Worm (Caenorhabditis elegans) whole organism, L3 larva: ENCODE data around the gene F46E10.18.

Source experiments
- ZK546.5 ChIP-seq: sonication (generic microtip); optimal IDR thresholded peaks from 2 replicates; lab custom pipeline; 2017; ENCODE audit warnings: missing biosample characterization, missing genetic modification characterization
- aly-2 ChIP-seq: fragments of 150-350 bp; optimal IDR thresholded peaks from 2 replicates; lab custom pipeline; 2014; ENCODE audit warnings: missing biosample characterization, missing genetic modification characterization
- ceh-16 ChIP-seq: sonication (generic microtip); optimal IDR thresholded peaks from 2 replicates; lab custom pipeline; 2017; ENCODE audit warnings: missing biosample characterization, missing genetic modification characterization
- ceh-9 ChIP-seq: sonication (generic microtip); optimal IDR thresholded peaks from 2 replicates; lab custom pipeline; 2018; ENCODE audit warnings: missing biosample characterization, missing genetic modification characterization
- egl-27 ChIP-seq: sonication (generic microtip); optimal IDR thresholded peaks from 4 replicates; lab custom pipeline; 2017; ENCODE audit warnings: missing biosample characterization, missing genetic modification reagents, missing genetic modification characterization
- egl-5 ChIP-seq: fragments of 150-350 bp; optimal IDR thresholded peaks from 2 replicates; lab custom pipeline; 2017; ENCODE audit warnings: missing biosample characterization, missing genetic modification reagents, missing genetic modification characterization, inconsistent platforms
- elt-1 ChIP-seq: fragments of 150-350 bp; optimal IDR thresholded peaks from 2 replicates; lab custom pipeline; 2014; ENCODE audit warnings: missing biosample characterization, missing genetic modification characterization
- elt-2 ChIP-seq: sonication (generic microtip); optimal IDR thresholded peaks from 2 replicates; lab custom pipeline; 2016; ENCODE audit warnings: missing genetic modification reagents, mild to moderate bottlenecking, missing genetic modification characterization, missing compliant biosample characterization
- fkh-10 ChIP-seq: sonication (generic microtip); optimal IDR thresholded peaks from 2 replicates; lab custom pipeline; 2017; ENCODE audit warnings: missing biosample characterization, missing genetic modification reagents, missing genetic modification characterization
- fos-1 ChIP-seq: fragments of 150-350 bp; optimal IDR thresholded peaks from 2 replicates; lab custom pipeline; 2014; ENCODE audit warnings: missing biosample characterization, missing genetic modification characterization
- hmg-11 ChIP-seq: sonication (generic microtip); optimal IDR thresholded peaks from 2 replicates; lab custom pipeline; 2016; ENCODE audit warnings: missing genetic modification characterization, missing compliant biosample characterization
- jun-1 ChIP-seq: fragments of 150-350 bp; optimal IDR thresholded peaks from 2 replicates; lab custom pipeline; 2014; ENCODE audit warnings: missing biosample characterization, missing genetic modification reagents, missing genetic modification characterization
- lin-39 ChIP-seq: fragments of 150-350 bp; optimal IDR thresholded peaks from 2 replicates; lab custom pipeline; 2018; ENCODE audit warnings: missing biosample characterization, missing genetic modification reagents, missing genetic modification characterization
- lsy-12 ChIP-seq: sonication (generic microtip); optimal IDR thresholded peaks from 2 replicates; lab custom pipeline; 2016; ENCODE audit warnings: mild to moderate bottlenecking, missing genetic modification characterization, missing compliant biosample characterization
- nfya-1 ChIP-seq: sonication (generic microtip); optimal IDR thresholded peaks from 2 replicates; lab custom pipeline; 2017; ENCODE audit warnings: missing genetic modification characterization, mild to moderate bottlenecking, missing compliant biosample characterization, antibody characterized with exemption, moderate library complexity; ENCODE audit not compliant: insufficient read depth
- nhr-12 ChIP-seq: fragments of 150-350 bp; optimal IDR thresholded peaks from 2 replicates; lab custom pipeline; 2014; ENCODE audit warnings: missing biosample characterization, missing genetic modification characterization
- nhr-23 ChIP-seq: fragments of 150-350 bp; optimal IDR thresholded peaks from 2 replicates; lab custom pipeline; 2014; ENCODE audit warnings: missing biosample characterization, missing genetic modification reagents, missing genetic modification characterization
- nhr-237 ChIP-seq: fragments of 150-350 bp; optimal IDR thresholded peaks from 2 replicates; lab custom pipeline; 2014; ENCODE audit warnings: missing biosample characterization, missing genetic modification characterization
- nhr-25 ChIP-seq: sonication (generic microtip); optimal IDR thresholded peaks from 2 replicates; lab custom pipeline; 2017; ENCODE audit warnings: missing biosample characterization, missing genetic modification characterization
- nhr-43 ChIP-seq: sonication (generic microtip); optimal IDR thresholded peaks from 2 replicates; lab custom pipeline; 2016; ENCODE audit warnings: mild to moderate bottlenecking, missing genetic modification characterization, missing compliant biosample characterization; ENCODE audit not compliant: poor library complexity, severe bottlenecking
- nhr-67 ChIP-seq: fragments of 150-350 bp; optimal IDR thresholded peaks from 2 replicates; lab custom pipeline; 2014; ENCODE audit warnings: missing biosample characterization, missing genetic modification characterization
- nhr-77 ChIP-seq: fragments of 150-350 bp; optimal IDR thresholded peaks from 2 replicates; lab custom pipeline; 2014; ENCODE audit warnings: missing biosample characterization, missing genetic modification characterization
- pha-4 ChIP-seq: fragments of 150-350 bp; optimal IDR thresholded peaks from 2 replicates; lab custom pipeline; 2014; ENCODE audit warnings: missing biosample characterization, missing genetic modification reagents, missing genetic modification characterization
- pqm-1 ChIP-seq: fragments of 150-350 bp; optimal IDR thresholded peaks from 2 replicates; lab custom pipeline; 2017; ENCODE audit warnings: missing biosample characterization, missing genetic modification characterization, inconsistent platforms
- sea-2 ChIP-seq: fragments of 150-350 bp; sonication (generic microtip); optimal IDR thresholded peaks from 4 replicates; lab custom pipeline; 2014; ENCODE audit warnings: missing biosample characterization, missing genetic modification reagents, missing genetic modification characterization
- snpc-4 ChIP-seq: fragments of 150-350 bp; optimal IDR thresholded peaks from 2 replicates; lab custom pipeline; 2014; ENCODE audit warnings: missing biosample characterization, missing genetic modification characterization
- tbx-2 ChIP-seq: sonication (generic microtip); optimal IDR thresholded peaks from 2 replicates; lab custom pipeline; 2016; ENCODE audit warnings: mild to moderate bottlenecking, missing genetic modification characterization, missing compliant biosample characterization
- unc-39 ChIP-seq: sonication (generic microtip); optimal IDR thresholded peaks from 4 replicates; lab custom pipeline; 2017; ENCODE audit warnings: missing biosample characterization, missing genetic modification characterization
- zag-1 ChIP-seq: fragments of 150-350 bp; optimal IDR thresholded peaks from 2 replicates; lab custom pipeline; 2014; ENCODE audit warnings: missing biosample characterization, missing genetic modification characterization
- ztf-11 ChIP-seq: fragments of 150-350 bp; optimal IDR thresholded peaks from 2 replicates; lab custom pipeline; 2014; ENCODE audit warnings: missing biosample characterization, missing genetic modification characterization

F46E10.18 gene

DNA sequence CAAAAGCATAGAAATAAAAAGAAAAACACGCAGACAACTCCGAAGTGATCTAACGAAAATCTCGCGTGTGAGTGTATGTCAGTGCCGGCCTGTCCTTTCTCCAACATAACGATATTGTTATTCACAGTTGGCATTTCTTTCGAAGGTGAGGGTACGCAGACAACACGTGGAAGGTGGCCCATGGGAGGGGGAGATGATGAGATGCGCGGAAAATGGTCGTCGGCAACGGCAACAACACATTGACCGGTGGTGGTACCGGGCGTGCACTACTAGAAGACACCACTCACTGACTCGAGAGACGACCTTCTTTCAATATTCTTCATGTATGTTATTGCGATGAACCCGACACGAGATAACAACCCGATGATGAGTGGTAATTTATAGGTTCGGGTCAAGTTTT lies 24.2 kb downstream of the F46E10.18 start:
- no peak for TF ChIP-seq pha-4 (tag; lab: Kevin White, UChicago)
- TF ChIP-seq egl-5 (tag; lab: Kevin White, UChicago) = no peak
- TF ChIP-seq nhr-77 = no peak
- TF ChIP-seq nhr-67 (tag; lab: Kevin White, UChicago) = no peak
- TF ChIP-seq elt-2 (tag; lab: Kevin White, UChicago) = no peak
- TF ChIP-seq ztf-11 (tag; lab: Kevin White, UChicago) = no peak
- TF ChIP-seq aly-2 = no peak
- no peak for TF ChIP-seq zag-1 (tag; lab: Kevin White, UChicago)
- TF ChIP-seq ceh-16 (tag; lab: Kevin White, UChicago) = no peak
- TF ChIP-seq nfya-1 (tag; lab: Kevin White, UChicago) = no peak
- no peak for TF ChIP-seq nhr-237 (tag; lab: Kevin White, UChicago)
- no peak for TF ChIP-seq unc-39
- TF ChIP-seq fkh-10 (GFP tag; lab: Kevin White, UChicago) = no peak
- TF ChIP-seq nhr-43 (tag; lab: Kevin White, UChicago) = no peak
- TF ChIP-seq ZK546.5 (tag; lab: Kevin White, UChicago) = no peak
- peak; percentile 6 for TF ChIP-seq nhr-23 (tag; lab: Kevin White, UChicago)
- TF ChIP-seq nhr-12 (tag; lab: Kevin White, UChicago) = no peak
- TF ChIP-seq nhr-25 (tag; lab: Kevin White, UChicago) = peak; percentile 41
- TF ChIP-seq snpc-4 = no peak
- peak; percentile 9 for TF ChIP-seq lsy-12 (tag; lab: Kevin White, UChicago)
- TF ChIP-seq, all 47 proteins: peak for 3

DNA sequence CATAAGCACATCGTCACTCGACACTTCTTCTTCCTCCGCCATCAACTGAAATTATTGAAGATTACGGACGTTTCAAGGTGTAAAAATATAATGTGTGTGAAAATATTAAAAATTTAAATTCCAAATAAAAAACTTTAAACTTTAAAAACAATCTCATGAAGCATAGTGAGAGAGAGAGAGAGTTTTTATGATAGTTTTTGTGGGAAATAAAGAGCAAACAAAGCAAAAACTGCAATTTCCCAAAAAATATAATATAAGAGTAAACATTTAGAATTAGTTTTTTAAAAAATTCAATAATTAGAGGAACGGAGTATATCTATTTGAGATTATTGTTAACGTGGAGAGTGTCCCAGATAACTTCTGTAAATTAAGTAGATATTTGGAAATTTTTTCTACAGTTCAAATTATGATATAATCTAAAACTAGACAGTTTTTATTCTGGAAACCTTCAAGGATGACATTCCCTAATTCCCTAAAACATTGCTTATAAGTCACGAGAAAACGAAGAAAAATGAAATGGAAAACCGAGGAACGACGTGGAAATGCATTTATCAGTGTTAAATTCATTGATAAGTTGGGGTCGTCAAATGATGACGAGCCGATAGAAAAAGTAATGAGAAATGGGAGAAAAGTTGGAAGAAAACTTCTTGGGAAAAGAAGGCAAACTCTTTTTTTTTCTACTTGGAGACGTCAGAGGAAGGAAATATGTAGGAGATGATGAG lies 25.8 kb downstream of the F46E10.18 start, which contains the start of gene dre-1:
Gene dre-1, minus strand, starts transcription at position 51 of the 722 bp plus-strand sequence.
- no peak for TF ChIP-seq egl-5 (tag; lab: Kevin White, UChicago)
- peak; percentile 67 for TF ChIP-seq elt-2 (tag; lab: Kevin White, UChicago)
- TF ChIP-seq pha-4 (tag; lab: Kevin White, UChicago) = peak; percentile 3
- TF ChIP-seq, all 47 proteins: peak for 2

DNA sequence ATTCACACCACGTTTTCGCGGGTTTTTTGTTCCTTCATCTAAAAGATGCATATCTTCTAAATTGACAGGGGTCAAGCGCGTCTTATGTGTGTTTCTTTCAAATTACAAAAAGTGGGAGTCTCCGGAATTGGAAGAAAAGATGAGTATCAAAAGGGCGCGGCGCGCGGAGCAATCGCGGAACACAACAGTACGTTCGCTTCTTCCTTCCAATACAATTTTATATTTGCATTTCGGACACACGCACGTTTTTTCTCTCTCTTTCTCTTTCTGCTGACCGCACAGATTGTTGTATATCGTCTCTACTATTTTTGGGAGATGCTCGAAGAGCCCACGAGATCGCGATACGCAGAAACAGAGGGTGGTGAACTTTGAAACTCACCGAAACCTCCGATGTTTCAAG lies 27.5 kb downstream of the F46E10.18 start:
- TF ChIP-seq ceh-16 (tag; lab: Kevin White, UChicago) (no peak), lin-39 (tag; lab: Kevin White, UChicago) (no peak), egl-5 (tag; lab: Kevin White, UChicago) (no peak), nhr-25 (tag; lab: Kevin White, UChicago) (no peak), ztf-11 (tag; lab: Kevin White, UChicago) (no peak), nhr-237 (tag; lab: Kevin White, UChicago) (no peak), pqm-1 (tag; lab: Kevin White, UChicago) (no peak), ceh-9 (tag; lab: Kevin White, UChicago) (no peak), lsy-12 (tag; lab: Kevin White, UChicago) (no peak), elt-2 (tag; lab: Kevin White, UChicago) (no peak), nhr-43 (tag; lab: Kevin White, UChicago) (no peak), snpc-4 (no peak), sea-2 (no peak), aly-2 (no peak), nfya-1 (tag; lab: Kevin White, UChicago) (no peak), tbx-2 (no peak), nhr-77 (no peak)

DNA sequence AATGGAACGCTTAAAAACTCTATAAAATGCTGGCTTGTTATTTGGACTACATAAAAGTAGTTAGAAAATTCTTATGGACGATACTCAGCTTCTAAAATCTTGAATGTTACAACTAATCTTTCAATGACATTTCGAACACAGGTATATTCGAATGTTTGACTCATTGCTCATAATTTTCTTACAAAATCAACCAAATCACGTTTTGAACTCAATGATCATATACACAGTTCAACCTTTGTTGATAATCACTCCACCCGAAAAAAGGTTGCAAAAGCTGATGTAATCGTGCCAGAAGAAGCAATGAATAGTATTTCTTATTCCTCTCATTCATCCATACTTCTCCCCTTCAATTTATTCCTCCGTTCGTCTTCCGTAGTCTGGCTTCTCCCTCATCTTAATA lies 28.3 kb downstream of the F46E10.18 start, which contains the start of gene K04A8.20:
Gene K04A8.20, plus strand, starts transcription at position 301 of the 400 bp plus-strand sequence.
- TF ChIP-seq ceh-9 (tag; lab: Kevin White, UChicago) (no peak), sea-2 (no peak), nfya-1 (tag; lab: Kevin White, UChicago) (no peak), elt-1 (tag; lab: Kevin White, UChicago) (no peak), fos-1 (no peak), hmg-11 (tag; lab: Kevin White, UChicago) (no peak), aly-2 (no peak), jun-1 (tag; lab: Kevin White, UChicago) (no peak)

DNA sequence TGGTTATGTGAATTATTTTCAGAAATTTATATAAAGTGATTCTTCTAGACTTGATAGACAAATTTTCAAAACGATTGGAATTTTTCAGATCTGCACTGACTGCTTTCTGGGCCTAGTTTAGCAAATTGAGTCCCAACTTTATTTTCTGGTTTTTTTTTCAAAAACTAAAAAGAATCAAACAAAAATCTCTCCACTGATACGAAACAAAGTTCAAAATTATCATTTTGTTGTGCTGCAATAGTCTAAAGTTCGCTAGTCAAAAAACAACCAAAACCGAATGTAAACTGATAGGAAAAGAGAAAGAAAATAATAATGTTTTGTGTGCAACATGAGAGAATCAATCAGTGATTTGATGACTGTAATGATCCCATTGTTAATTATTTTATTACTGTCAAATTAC lies 29.0 kb downstream of the F46E10.18 start, which contains the start of gene lipl-4:
Gene lipl-4, plus strand, starts transcription at position 301 of the 400 bp plus-strand sequence.
- TF ChIP-seq pqm-1 (tag; lab: Kevin White, UChicago) = peak; percentile 18
- TF ChIP-seq pha-4 (tag; lab: Kevin White, UChicago) = peak; percentile 5
- TF ChIP-seq egl-27 (tag; lab: Kevin White, UChicago) = no peak
- TF ChIP-seq elt-1 (tag; lab: Kevin White, UChicago) = no peak
- no peak for TF ChIP-seq nhr-67 (tag; lab: Kevin White, UChicago)
